Worm (Caenorhabditis elegans): ENCODE measurements around the gene tag-266.

tag-266 gene

ce11 chrIII:623754-624153 lies 16.3 kb downstream of the tag-266 start (continued):
- TF ChIP-seq lin-15B (tag; optimal IDR thresholded peaks at IDR 0.05) (peak; percentile 43), efl-1 (optimal IDR thresholded peaks at IDR 0.05) (peak; percentile 67 to 83), efl-1 (GFP tag; optimal IDR thresholded peaks at IDR 0.05 in 1 of 2) (peak; percentile 48 to 93), snpc-4 (tag; optimal IDR thresholded peaks at IDR 0.05) (peak; percentile 65), ceh-88 (GFP tag; IDR thresholded peaks at IDR 0.05) (no peak; the same call in 1 of the 2 replicates), hpl-2 (GFP tag; optimal IDR thresholded peaks at IDR 0.05) (peak; percentile 5), lsy-2 (tag; optimal IDR thresholded peaks at IDR 0.05) (peak; percentile 76 to 83), alr-1 (tag; optimal IDR thresholded peaks at IDR 0.05; ENCODE audit: borderline replicate concordance) (no peak), ceh-82 (tag; optimal IDR thresholded peaks at IDR 0.05) (peak; percentile 53 to 93 (median 71)), fkh-8 (tag; optimal IDR thresholded peaks at IDR 0.05) (peak; percentile 90), nhr-71 (tag; optimal IDR thresholded peaks at IDR 0.05) (peak; percentile 95), skn-1 (tag; optimal IDR thresholded peaks at IDR 0.05) (peak; percentile 86), unc-98 (GFP tag; IDR thresholded peaks at IDR 0.05) (no peak), fos-1 (tag; optimal IDR thresholded peaks at IDR 0.05) (peak; percentile 72), sox-4 (tag; optimal IDR thresholded peaks at IDR 0.05) (peak; percentile 21), C04F5.9 (tag; optimal IDR thresholded peaks at IDR 0.05) (no peak), nhr-20 (tag; optimal IDR thresholded peaks at IDR 0.05) (peak; percentile 91), nhr-28 (tag; optimal IDR thresholded peaks at IDR 0.05) (no peak), rnt-1 (tag; optimal IDR thresholded peaks at IDR 0.05) (peak; percentile 85), lin-14 (GFP tag; optimal IDR thresholded peaks at IDR 0.05) (peak; percentile 100), jun-1 (tag; optimal IDR thresholded peaks at IDR 0.05) (peak; percentile 70), mab-9 (GFP tag; IDR thresholded peaks at IDR 0.05) (no peak; the same call in 1 of the 2 replicates), sup-37 (GFP tag; optimal IDR thresholded peaks at IDR 0.05) (peak; percentile 28), hlh-4 (tag; optimal IDR thresholded peaks at IDR 0.05) (no peak), aly-2 (tag; optimal IDR thresholded peaks at IDR 0.05) (no peak), C16A3.4 (tag; optimal IDR thresholded peaks at IDR 0.05) (peak; percentile 76), dpl-1 (GFP tag; optimal IDR thresholded peaks at IDR 0.05) (peak; percentile 32 to 65 (median 51)), mdl-1 (tag; optimal IDR thresholded peaks at IDR 0.05) (peak in 1 of 2 experiments; percentile 95), grh-1 (GFP tag; IDR thresholded peaks at IDR 0.05) (0 out of 2 replicates have a peak, but pooled peaks have one; percentile 16), egl-13 (tag; optimal IDR thresholded peaks at IDR 0.05) (peak; percentile 72), lin-39 (tag; optimal IDR thresholded peaks at IDR 0.05) (no peak), ceh-8 (GFP tag; optimal IDR thresholded peaks at IDR 0.05) (peak; percentile 78), elt-3 (tag; optimal IDR thresholded peaks at IDR 0.05) (peak in 3 of 6 experiments; percentile 74 to 83 (median 78)), ets-5 (GFP tag; IDR thresholded peaks at IDR 0.05) (no peak), tbx-2 (tag; optimal IDR thresholded peaks at IDR 0.05) (peak; percentile 82), isw-1 (GFP tag; IDR thresholded peaks at IDR 0.05) (peak; percentile 64), ceh-63 (GFP tag; optimal IDR thresholded peaks at IDR 0.05) (no peak), unc-62 (GFP tag; optimal IDR thresholded peaks at IDR 0.05) (no peak), vab-15 (tag; optimal IDR thresholded peaks at IDR 0.05) (peak; percentile 34), irx-1 (tag; optimal IDR thresholded peaks at IDR 0.05) (no peak), ceh-90 (tag; optimal IDR thresholded peaks at IDR 0.05) (no peak), lin-35 (GFP tag; optimal IDR thresholded peaks at IDR 0.05) (peak; percentile 78 to 84), ama-1 (optimal IDR thresholded peaks at IDR 0.05) (no peak), lin-13 (GFP tag; optimal IDR thresholded peaks at IDR 0.05) (peak; percentile 84), sptf-1 (tag; optimal IDR thresholded peaks at IDR 0.05) (no peak), ztf-11 (tag; optimal IDR thresholded peaks at IDR 0.05) (peak in 1 of 2 experiments; percentile 15), zag-1 (tag; optimal IDR thresholded peaks at IDR 0.05) (no peak), xbp-1 (tag; optimal IDR thresholded peaks at IDR 0.05) (peak; percentile 72), ztf-4 (tag; optimal IDR thresholded peaks at IDR 0.05) (peak; percentile 84), pax-3 (tag; optimal IDR thresholded peaks at IDR 0.05) (peak; percentile 45)
